Fruit fly (Drosophila melanogaster): Measurements from ENCODE around the gene CG5916.
A peak's percentile ranks its signal among the peaks of the same experiment; 100 is the strongest.

CG5916 gene

dm6 chr3R:16097661-16098329 lies 49.0 kb upstream of the CG5916 start (continued):
- TF ChIP-seq CG10366 (GFP tag; IDR thresholded peaks at IDR 0.05): peak; percentile 70
- peak; percentile 28 for TF ChIP-seq CG4617 (GFP tag; optimal IDR thresholded peaks at IDR 0.05; ENCODE audit: borderline replicate concordance)
- peak; percentile 61 for TF ChIP-seq CG14441 (GFP tag; IDR thresholded peaks at IDR 0.05)
- TF ChIP-seq ems (GFP tag; optimal IDR thresholded peaks at IDR 0.05): peak; percentile 58
- TF ChIP-seq ranshi (GFP tag; IDR thresholded peaks at IDR 0.05): peak; percentile 73; the same call in 1 of the 2 replicates
- TF ChIP-seq gsb (GFP tag; IDR thresholded peaks at IDR 0.05): peak; percentile 54
- no peak for TF ChIP-seq D (optimal IDR thresholded peaks at IDR 0.05)
- peak; percentile 76 for TF ChIP-seq D (GFP tag; optimal IDR thresholded peaks at IDR 0.05)
- peak; percentile 64 for TF ChIP-seq CG8359 (GFP tag; optimal IDR thresholded peaks at IDR 0.05; ENCODE audit: borderline replicate concordance)
- TF ChIP-seq her (GFP tag; optimal IDR thresholded peaks at IDR 0.05): peak; percentile 31
- TF ChIP-seq ap (GFP tag; IDR thresholded peaks at IDR 0.05): peak; percentile 47; the same call in 1 of the 2 replicates
- no peak for TF ChIP-seq sim (GFP tag; IDR thresholded peaks at IDR 0.05)
- TF ChIP-seq Dad (GFP tag; optimal IDR thresholded peaks at IDR 0.05): peak; percentile 53
- no peak for TF ChIP-seq Hand (GFP tag; optimal IDR thresholded peaks at IDR 0.05)
- no peak for TF ChIP-seq CkIIα-i1 (GFP tag; IDR thresholded peaks at IDR 0.05)
- peak; percentile 81; the same call in 2 of the 3 replicates for TF ChIP-seq CG34422 (GFP tag; IDR thresholded peaks at IDR 0.05)
- no peak for TF ChIP-seq Hr39 (optimal IDR thresholded peaks at IDR 0.05)
- TF ChIP-seq ara (GFP tag; IDR thresholded peaks at IDR 0.05): peak; percentile 91
- TF ChIP-seq CG10321 (GFP tag; IDR thresholded peaks at IDR 0.05): peak; percentile 41; the same call in 1 of the 2 replicates
- TF ChIP-seq chif (GFP tag; optimal IDR thresholded peaks at IDR 0.05): peak; percentile 73 to 88
- TF ChIP-seq CG6175 (GFP tag; IDR thresholded peaks at IDR 0.05): peak; percentile 37; the same call in 1 of the 3 replicates
- no peak for TF ChIP-seq hkb (optimal IDR thresholded peaks at IDR 0.05)
- peak; percentile 84 for TF ChIP-seq hkb (GFP tag; IDR thresholded peaks at IDR 0.05)
- TF ChIP-seq ttk (GFP tag; IDR thresholded peaks at IDR 0.05): peak; percentile 59; the same call in 1 of the 2 replicates
- TF ChIP-seq CG4730 (GFP tag; IDR thresholded peaks at IDR 0.05): peak; percentile 80
- peak; percentile 33 for TF ChIP-seq TFAM (GFP tag; optimal IDR thresholded peaks at IDR 0.05)
- TF ChIP-seq CG4328 (GFP tag; optimal IDR thresholded peaks at IDR 0.05): no peak
- peak; percentile 45 for TF ChIP-seq fd3F (GFP tag; optimal IDR thresholded peaks at IDR 0.05)
- TF ChIP-seq pzg (GFP tag; optimal IDR thresholded peaks at IDR 0.05): no peak
- TF ChIP-seq CG12659 (GFP tag; optimal IDR thresholded peaks at IDR 0.05): peak; percentile 53
- TF ChIP-seq CG17568 (GFP tag; optimal IDR thresholded peaks at IDR 0.05): peak; percentile 4
- no peak for TF ChIP-seq cad (GFP tag; optimal IDR thresholded peaks at IDR 0.05)
- peak; percentile 74 for TF ChIP-seq trem (tag; optimal IDR thresholded peaks at IDR 0.05)
- TF ChIP-seq nerfin-1 (tag; optimal IDR thresholded peaks at IDR 0.05): peak; percentile 81
- peak; percentile 79 for TF ChIP-seq CG12391 (tag; optimal IDR thresholded peaks at IDR 0.05)
- peak; percentile 70 for TF ChIP-seq CG32532 (GFP tag; IDR thresholded peaks at IDR 0.05)
- TF ChIP-seq Ets65A (GFP tag): peak; percentile 96
- TF ChIP-seq pho (GFP tag; optimal IDR thresholded peaks at IDR 0.05): no peak
- no peak for TF ChIP-seq CG31365 (tag; optimal IDR thresholded peaks at IDR 0.05)
- TF ChIP-seq CG15514 (GFP tag; optimal IDR thresholded peaks at IDR 0.05): no peak
- no peak for TF ChIP-seq BtbVII (GFP tag; optimal IDR thresholded peaks at IDR 0.05)
- no peak; the same call in 2 of the 3 replicates for TF ChIP-seq so (GFP tag; IDR thresholded peaks at IDR 0.05)
- TF ChIP-seq E2f1 (GFP tag; IDR thresholded peaks at IDR 0.05): peak; percentile 78
- TF ChIP-seq CG10267 (tag; optimal IDR thresholded peaks at IDR 0.05): peak; percentile 76
- no peak for TF ChIP-seq chinmo (GFP tag; IDR thresholded peaks at IDR 0.05; ENCODE audit: partially characterized antibody)
- TF ChIP-seq CG9797 (GFP tag; optimal IDR thresholded peaks at IDR 0.05): no peak
- TF ChIP-seq Taf1 (GFP tag; IDR thresholded peaks at IDR 0.05): no peak
- peak; percentile 96 for TF ChIP-seq Xrp1 (GFP tag; IDR thresholded peaks at IDR 0.05)
- no peak for TF ChIP-seq Lim3 (GFP tag; IDR thresholded peaks at IDR 0.05)
- peak; percentile 47 for TF ChIP-seq CG18764 (GFP tag; optimal IDR thresholded peaks at IDR 0.05)
- TF ChIP-seq bigmax (GFP tag; optimal IDR thresholded peaks at IDR 0.05): no peak
